Fruit fly (Drosophila melanogaster) S2 (cell line): ENCODE measurements around the gene Cpr76Bd.

Experiments
- CG8478 ChIP-seq: fragments of >200 bp; optimal IDR thresholded peaks from 2 replicates; lab custom pipeline; 2018
- CTCF ChIP-seq, 2 experiments: fragments of >200 bp; optimal IDR thresholded peaks; 2 replicates each; lab custom pipeline; 2018

- no peak for TF ChIP-seq CTCF (optimal IDR thresholded peaks at IDR 0.05; lab: Kevin White, UChicago)
- TF ChIP-seq CG8478 (lab: Kevin White, UChicago) = no peak
These were observed 49.5 kb upstream of the Cpr76Bd start for dm6 chr3L:19483007-19483406.
